Worm (Caenorhabditis elegans): ENCODE results near the gene Y39B6A.3.

The Y39B6A.3 gene

DNA sequence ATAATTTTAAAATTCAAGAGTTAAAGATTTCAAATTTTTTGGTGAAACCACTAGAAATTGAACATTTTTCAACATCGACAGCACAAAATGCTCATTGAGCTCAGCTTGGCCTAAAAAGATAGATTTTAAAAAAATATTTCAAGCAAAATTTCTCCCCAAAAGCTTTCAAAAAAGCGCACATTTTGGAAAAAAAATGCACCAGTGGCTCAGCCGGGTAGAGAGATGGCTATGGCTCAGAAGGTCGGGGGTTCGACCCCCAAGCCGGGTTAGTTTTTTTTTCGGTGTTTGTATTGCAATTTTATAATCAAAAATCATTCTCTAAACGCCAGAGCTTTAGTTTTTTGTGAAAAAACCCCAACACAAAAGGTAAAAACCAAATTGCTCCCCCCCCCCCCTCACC is 12.0 kb downstream of the Y39B6A.3 start:
- TF ChIP-seq tra-4 (tag; optimal IDR thresholded peaks at IDR 0.05) (no peak), hmg-4 (GFP tag; optimal IDR thresholded peaks at IDR 0.05) (no peak), ceh-36 (tag; optimal IDR thresholded peaks at IDR 0.05) (no peak)

DNA sequence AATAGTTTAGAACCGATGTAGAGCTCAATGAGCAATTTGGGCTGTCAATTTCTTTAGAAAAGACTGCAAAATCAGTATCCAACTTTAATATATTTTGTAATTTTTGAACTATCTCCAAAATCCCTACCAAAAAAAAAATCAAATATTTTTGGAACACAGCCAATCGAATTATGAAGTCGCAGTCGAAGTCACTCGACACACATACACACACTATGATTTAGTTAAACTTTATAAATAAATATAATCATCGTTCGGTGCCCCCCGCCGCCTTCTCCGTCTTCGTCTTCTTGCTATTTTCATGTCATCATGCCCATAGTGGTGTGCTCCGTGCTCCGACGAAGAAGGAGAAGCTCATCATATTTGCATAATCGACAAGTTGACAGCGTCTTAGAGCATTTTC is 12.7 kb downstream of the Y39B6A.3 start:
- TF ChIP-seq ceh-36 (tag; optimal IDR thresholded peaks at IDR 0.05) (no peak), hnd-1 (tag; optimal IDR thresholded peaks at IDR 0.05) (no peak), F13C5.2 (tag; optimal IDR thresholded peaks at IDR 0.05) (no peak), ceh-13 (GFP tag; optimal IDR thresholded peaks at IDR 0.05) (no peak), scrt-1 (GFP tag; IDR thresholded peaks at IDR 0.05) (no peak), tbx-11 (GFP tag; IDR thresholded peaks at IDR 0.05) (no peak), tra-4 (tag; optimal IDR thresholded peaks at IDR 0.05) (no peak), tbx-37 (GFP tag; conservative IDR thresholded peaks at IDR 0.05) (no peak), flt-1 (GFP tag; IDR thresholded peaks at IDR 0.05) (no peak), aly-1 (tag; optimal IDR thresholded peaks at IDR 0.05) (no peak), ets-7 (tag; optimal IDR thresholded peaks at IDR 0.05) (no peak), pes-1 (GFP tag; IDR thresholded peaks at IDR 0.05) (no peak), ama-1 (optimal IDR thresholded peaks at IDR 0.05) (no peak), B0310.2 (tag; optimal IDR thresholded peaks at IDR 0.05) (no peak), sea-1 (GFP tag; conservative IDR thresholded peaks at IDR 0.05) (no peak), hmbx-1 (tag; optimal IDR thresholded peaks at IDR 0.05) (no peak), hmg-4 (GFP tag; optimal IDR thresholded peaks at IDR 0.05) (no peak)

DNA sequence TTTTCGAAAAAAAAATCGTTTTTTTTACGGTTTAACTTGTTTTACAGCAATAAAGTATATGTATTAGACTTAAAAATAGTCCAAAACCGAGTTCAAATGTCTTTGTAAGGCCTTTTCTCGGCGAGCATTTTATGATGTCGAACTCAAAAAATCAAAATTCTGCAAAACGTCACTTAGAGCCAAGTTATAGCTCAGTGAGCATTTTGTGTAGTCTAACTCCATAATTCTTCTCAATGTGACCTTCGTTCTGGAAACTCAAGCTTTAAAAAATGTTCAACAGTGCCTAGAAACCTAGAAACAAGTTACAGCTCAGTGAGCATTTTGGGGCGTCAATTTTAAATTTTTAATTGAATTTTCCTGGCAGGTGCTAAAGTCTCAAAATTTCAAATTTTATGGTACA is 14.1 kb downstream of the Y39B6A.3 start:
- TF ChIP-seq tbx-11 (GFP tag; IDR thresholded peaks at IDR 0.05) (no peak), hmbx-1 (tag; optimal IDR thresholded peaks at IDR 0.05) (no peak)

DNA sequence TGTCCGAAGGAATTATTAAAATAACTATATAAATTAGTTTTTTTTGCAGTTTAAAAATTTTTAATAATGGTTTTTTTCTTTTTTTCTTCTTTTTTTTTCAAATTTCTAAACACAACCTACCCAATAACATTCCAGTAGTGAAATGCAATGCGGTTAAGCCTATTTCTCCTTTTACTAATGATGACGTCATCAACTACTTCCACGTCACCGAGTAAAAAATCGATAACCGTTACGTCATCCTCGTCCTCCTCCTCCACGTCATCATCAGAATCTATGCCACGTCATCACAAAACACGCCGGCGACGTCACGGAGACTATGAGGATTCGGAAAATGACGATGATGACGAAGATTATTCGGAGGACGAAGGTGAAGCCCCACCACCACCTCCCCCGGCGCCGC is 15.2 kb downstream of the Y39B6A.3 start, which contains the start of gene hot-2:
Gene hot-2, plus strand, starts transcription at position 134 of the 400 bp plus-strand sequence.
- TF ChIP-seq tra-4 (tag; optimal IDR thresholded peaks at IDR 0.05) (no peak), hnd-1 (tag; optimal IDR thresholded peaks at IDR 0.05) (no peak), aly-1 (tag; optimal IDR thresholded peaks at IDR 0.05) (no peak), tbx-11 (GFP tag; IDR thresholded peaks at IDR 0.05) (no peak), ets-7 (tag; optimal IDR thresholded peaks at IDR 0.05) (no peak)

DNA sequence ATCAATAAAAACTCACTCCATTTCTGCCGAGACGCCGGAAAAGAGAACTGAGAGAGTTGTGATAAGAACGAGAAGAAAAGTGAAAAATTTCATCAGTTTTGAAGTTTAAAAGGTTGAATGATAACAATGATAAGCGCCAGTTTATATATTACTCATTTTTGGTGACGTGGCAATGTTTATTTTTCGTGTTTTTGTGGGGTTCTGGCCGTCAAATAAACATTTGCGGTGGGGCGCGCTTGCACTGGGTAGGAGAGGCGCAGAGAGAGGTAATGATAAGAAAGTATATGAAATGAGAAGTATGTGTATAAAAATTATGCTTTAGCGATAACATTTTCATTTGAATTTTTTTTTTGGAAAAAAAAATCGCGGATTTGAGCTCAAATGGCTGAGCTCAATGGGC is 31.1 kb downstream of the Y39B6A.3 start, which contains the start of gene Y39B6A.5:
Gene Y39B6A.5, minus strand, starts transcription at position 214 of the 400 bp plus-strand sequence.
- TF ChIP-seq tbx-37 (GFP tag; conservative IDR thresholded peaks at IDR 0.05) (no peak), ceh-36 (tag; optimal IDR thresholded peaks at IDR 0.05) (no peak), ama-1 (optimal IDR thresholded peaks at IDR 0.05) (no peak), pes-1 (GFP tag; IDR thresholded peaks at IDR 0.05) (no peak), hmbx-1 (tag; optimal IDR thresholded peaks at IDR 0.05) (no peak), tra-4 (tag; optimal IDR thresholded peaks at IDR 0.05) (no peak), hmg-4 (GFP tag; optimal IDR thresholded peaks at IDR 0.05) (no peak), F13C5.2 (tag; optimal IDR thresholded peaks at IDR 0.05) (no peak), B0310.2 (tag; optimal IDR thresholded peaks at IDR 0.05) (no peak), sea-1 (GFP tag; conservative IDR thresholded peaks at IDR 0.05) (no peak), tbx-11 (GFP tag; IDR thresholded peaks at IDR 0.05) (no peak), aly-1 (tag; optimal IDR thresholded peaks at IDR 0.05) (no peak), hnd-1 (tag; optimal IDR thresholded peaks at IDR 0.05) (no peak), flt-1 (GFP tag; IDR thresholded peaks at IDR 0.05) (no peak), ets-7 (tag; optimal IDR thresholded peaks at IDR 0.05) (no peak)

DNA sequence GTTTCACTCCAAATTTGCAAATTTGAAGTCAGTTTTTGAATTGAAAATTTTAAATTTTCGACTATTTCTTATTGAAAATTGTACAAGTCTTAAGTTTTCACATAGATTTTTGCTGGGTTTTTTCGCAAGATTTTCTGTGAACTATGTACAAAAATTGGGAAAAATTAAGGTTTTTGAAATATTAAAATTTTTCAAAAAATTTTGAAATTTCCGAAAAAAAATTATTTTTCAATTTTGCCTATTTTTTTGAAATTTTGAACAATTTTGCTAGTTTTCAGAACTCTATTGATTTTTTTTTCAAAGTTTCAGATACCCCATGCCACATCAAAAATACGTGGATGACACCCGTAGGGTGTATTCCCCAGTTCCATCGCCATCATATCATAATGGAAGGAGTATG is 36.0 kb downstream of the Y39B6A.3 start, which contains the start of gene tsp-13:
Gene tsp-13, plus strand, starts transcription at position 301 of the 400 bp plus-strand sequence.
- TF ChIP-seq ceh-36 (tag; optimal IDR thresholded peaks at IDR 0.05): no peak
- TF ChIP-seq B0310.2 (tag; optimal IDR thresholded peaks at IDR 0.05): no peak
- no peak for TF ChIP-seq aly-1 (tag; optimal IDR thresholded peaks at IDR 0.05)
- no peak for TF ChIP-seq ceh-13 (GFP tag; optimal IDR thresholded peaks at IDR 0.05)
- TF ChIP-seq ama-1 (optimal IDR thresholded peaks at IDR 0.05): no peak
- TF ChIP-seq hmbx-1 (tag; optimal IDR thresholded peaks at IDR 0.05): no peak
- no peak for TF ChIP-seq hmg-4 (GFP tag; optimal IDR thresholded peaks at IDR 0.05)
- no peak for TF ChIP-seq hnd-1 (tag; optimal IDR thresholded peaks at IDR 0.05)
- no peak for TF ChIP-seq pes-1 (GFP tag; IDR thresholded peaks at IDR 0.05)
- TF ChIP-seq flt-1 (GFP tag; IDR thresholded peaks at IDR 0.05): no peak
- TF ChIP-seq tra-4 (tag; optimal IDR thresholded peaks at IDR 0.05): no peak
- no peak for TF ChIP-seq sea-1 (GFP tag; conservative IDR thresholded peaks at IDR 0.05)

DNA sequence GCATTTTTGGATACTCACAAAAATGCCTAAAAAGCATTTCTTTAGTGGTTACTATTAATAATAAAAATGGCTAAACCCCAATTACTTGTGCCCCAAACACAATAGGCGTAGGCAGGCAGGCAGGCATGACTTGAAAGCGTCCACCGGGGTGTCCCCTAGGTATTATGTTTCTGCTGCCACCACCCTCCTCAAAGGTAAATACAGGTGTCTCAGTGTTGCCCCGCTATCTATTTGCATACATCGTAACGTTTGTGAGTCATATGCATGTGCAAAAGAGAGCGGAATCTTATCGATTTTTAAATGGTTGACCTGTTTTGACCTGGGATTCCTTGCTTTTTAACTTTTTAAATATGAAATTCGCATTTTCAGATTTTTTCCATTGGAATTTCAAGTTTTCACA is 36.6 kb downstream of the Y39B6A.3 start:
- no peak for TF ChIP-seq aly-1 (tag; optimal IDR thresholded peaks at IDR 0.05)
- TF ChIP-seq ceh-36 (tag; optimal IDR thresholded peaks at IDR 0.05): no peak
- no peak for TF ChIP-seq scrt-1 (GFP tag; IDR thresholded peaks at IDR 0.05)
- no peak for TF ChIP-seq F13C5.2 (tag; optimal IDR thresholded peaks at IDR 0.05)
- TF ChIP-seq tra-4 (tag; optimal IDR thresholded peaks at IDR 0.05): no peak
- TF ChIP-seq tbx-11 (GFP tag; IDR thresholded peaks at IDR 0.05): no peak
- TF ChIP-seq hnd-1 (tag; optimal IDR thresholded peaks at IDR 0.05): no peak
- TF ChIP-seq ets-7 (tag; optimal IDR thresholded peaks at IDR 0.05): no peak
- TF ChIP-seq hmbx-1 (tag; optimal IDR thresholded peaks at IDR 0.05): no peak
- no peak for TF ChIP-seq sea-1 (GFP tag; conservative IDR thresholded peaks at IDR 0.05)
- no peak for TF ChIP-seq tbx-37 (GFP tag; conservative IDR thresholded peaks at IDR 0.05)
- no peak for TF ChIP-seq hmg-4 (GFP tag; optimal IDR thresholded peaks at IDR 0.05)

DNA sequence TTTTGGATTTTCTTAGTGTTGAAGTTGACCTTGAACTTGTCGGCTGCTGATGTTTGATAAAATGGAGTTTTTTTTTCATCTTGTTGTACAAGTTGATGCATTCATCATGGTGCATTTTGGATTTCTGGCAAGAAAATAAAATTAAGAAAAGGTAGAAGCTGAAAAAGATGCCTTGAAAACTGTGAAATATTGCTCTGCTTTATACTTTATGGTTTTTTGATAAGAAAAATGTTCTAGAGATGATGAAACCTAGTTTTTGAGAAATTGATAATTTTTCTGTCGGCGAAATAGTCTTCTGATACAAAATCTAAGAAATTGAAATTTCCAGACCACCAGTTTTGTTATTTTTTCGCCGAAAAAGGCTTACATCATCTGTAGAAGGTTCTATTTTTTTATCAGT is 37.5 kb downstream of the Y39B6A.3 start, which contains the start of gene Y39B6A.69:
Gene Y39B6A.69, minus strand, starts transcription at position 101 of the 400 bp plus-strand sequence.
- TF ChIP-seq ceh-13 (GFP tag; optimal IDR thresholded peaks at IDR 0.05): no peak

DNA sequence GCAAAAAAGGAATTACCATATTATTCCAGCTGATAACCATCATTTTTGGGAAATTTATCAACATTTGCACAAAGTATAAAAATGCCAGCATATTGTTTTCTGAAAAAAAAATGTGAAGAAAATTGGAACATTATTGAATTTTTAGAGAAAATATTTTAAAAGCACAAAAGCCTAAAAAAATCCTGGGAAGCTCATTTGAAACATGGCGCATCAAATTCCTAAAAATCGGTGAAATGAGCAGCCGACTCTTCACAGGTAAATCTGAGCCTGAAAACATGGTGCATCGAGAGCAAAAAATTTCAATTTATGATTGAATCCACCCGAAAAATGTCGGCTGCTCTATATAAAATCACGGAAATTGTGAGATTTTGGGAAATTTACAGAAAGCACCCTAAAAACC is 40.8 kb downstream of the Y39B6A.3 start, which contains the start of gene Y39B6A.7:
Gene Y39B6A.7, minus strand, starts transcription at position 101 of the 400 bp plus-strand sequence.
- TF ChIP-seq ets-7 (tag; optimal IDR thresholded peaks at IDR 0.05) (no peak), pes-1 (GFP tag; IDR thresholded peaks at IDR 0.05) (no peak), hmbx-1 (tag; optimal IDR thresholded peaks at IDR 0.05) (no peak), sea-1 (GFP tag; conservative IDR thresholded peaks at IDR 0.05) (no peak), scrt-1 (GFP tag; IDR thresholded peaks at IDR 0.05) (no peak), tbx-11 (GFP tag; IDR thresholded peaks at IDR 0.05) (no peak), B0310.2 (tag; optimal IDR thresholded peaks at IDR 0.05) (no peak), hmg-4 (GFP tag; optimal IDR thresholded peaks at IDR 0.05) (no peak), aly-1 (tag; optimal IDR thresholded peaks at IDR 0.05) (no peak), ceh-36 (tag; optimal IDR thresholded peaks at IDR 0.05) (no peak), tra-4 (tag; optimal IDR thresholded peaks at IDR 0.05) (no peak), hnd-1 (tag; optimal IDR thresholded peaks at IDR 0.05) (no peak)

All from whole organism, early embryonic.